Worm (Caenorhabditis elegans): ENCODE measurements around the gene efn-2.

efn-2 gene

ce11 chrIV:10589072-10589471 is 12.9 kb downstream of the efn-2 start, which contains the start of gene C43F9.4:
Gene C43F9.4, minus strand, starts transcription at chrIV:10589172.
- no peak for TF ChIP-seq ceh-13 (GFP tag; optimal IDR thresholded peaks at IDR 0.05)
- TF ChIP-seq scrt-1 (GFP tag; IDR thresholded peaks at IDR 0.05): no peak
- TF ChIP-seq hmbx-1 (tag; optimal IDR thresholded peaks at IDR 0.05): no peak
- no peak for TF ChIP-seq F13C5.2 (tag; optimal IDR thresholded peaks at IDR 0.05)
- TF ChIP-seq hnd-1 (tag; optimal IDR thresholded peaks at IDR 0.05): no peak
- TF ChIP-seq aly-1 (tag; optimal IDR thresholded peaks at IDR 0.05): no peak
- no peak for TF ChIP-seq pes-1 (GFP tag; IDR thresholded peaks at IDR 0.05)
- TF ChIP-seq ceh-36 (tag; optimal IDR thresholded peaks at IDR 0.05): no peak
- TF ChIP-seq flt-1 (GFP tag; IDR thresholded peaks at IDR 0.05): no peak
- no peak for TF ChIP-seq sea-1 (GFP tag; conservative IDR thresholded peaks at IDR 0.05)
- TF ChIP-seq hmg-4 (GFP tag; optimal IDR thresholded peaks at IDR 0.05): no peak
- no peak for TF ChIP-seq B0310.2 (tag; optimal IDR thresholded peaks at IDR 0.05)
- no peak for TF ChIP-seq tbx-37 (GFP tag; conservative IDR thresholded peaks at IDR 0.05)
- TF ChIP-seq tbx-11 (GFP tag; IDR thresholded peaks at IDR 0.05): no peak
- no peak for TF ChIP-seq ets-7 (tag; optimal IDR thresholded peaks at IDR 0.05)
- no peak for TF ChIP-seq tra-4 (tag; optimal IDR thresholded peaks at IDR 0.05)
- TF ChIP-seq ama-1 (optimal IDR thresholded peaks at IDR 0.05): no peak

- TF ChIP-seq tbx-11 (GFP tag; IDR thresholded peaks at IDR 0.05) (no peak), ceh-36 (tag; optimal IDR thresholded peaks at IDR 0.05) (no peak), tbx-37 (GFP tag; conservative IDR thresholded peaks at IDR 0.05) (no peak), pes-1 (GFP tag; IDR thresholded peaks at IDR 0.05) (no peak), flt-1 (GFP tag; IDR thresholded peaks at IDR 0.05) (no peak), ama-1 (optimal IDR thresholded peaks at IDR 0.05) (no peak), hmg-4 (GFP tag; optimal IDR thresholded peaks at IDR 0.05) (no peak), sea-1 (GFP tag; conservative IDR thresholded peaks at IDR 0.05) (no peak), F13C5.2 (tag; optimal IDR thresholded peaks at IDR 0.05) (no peak), ets-7 (tag; optimal IDR thresholded peaks at IDR 0.05) (no peak), scrt-1 (GFP tag; IDR thresholded peaks at IDR 0.05) (no peak), hnd-1 (tag; optimal IDR thresholded peaks at IDR 0.05) (no peak), aly-1 (tag; optimal IDR thresholded peaks at IDR 0.05) (no peak), tra-4 (tag; optimal IDR thresholded peaks at IDR 0.05) (no peak), B0310.2 (tag; optimal IDR thresholded peaks at IDR 0.05) (no peak), ceh-13 (GFP tag; optimal IDR thresholded peaks at IDR 0.05) (no peak)
Measured at ce11 chrIV:10590649-10591048, 14.5 kb downstream of the efn-2 start, which contains the start of the genes C43F9.5 and nkb-2. Gene C43F9.5, minus strand, starts transcription at chrIV:10590749. Gene nkb-2, plus strand, starts transcription at chrIV:10590925.

ce11 chrIV:10593570-10593969 is 17.4 kb downstream of the efn-2 start, which contains the start of gene C43F9.7:
Gene C43F9.7, minus strand, starts transcription at chrIV:10593670.
- TF ChIP-seq F13C5.2 (tag; optimal IDR thresholded peaks at IDR 0.05): no peak
- no peak for TF ChIP-seq B0310.2 (tag; optimal IDR thresholded peaks at IDR 0.05)
- no peak for TF ChIP-seq ceh-36 (tag; optimal IDR thresholded peaks at IDR 0.05)
- TF ChIP-seq flt-1 (GFP tag; IDR thresholded peaks at IDR 0.05): no peak
- TF ChIP-seq tbx-37 (GFP tag; conservative IDR thresholded peaks at IDR 0.05): no peak
- TF ChIP-seq hmg-4 (GFP tag; optimal IDR thresholded peaks at IDR 0.05): no peak
- no peak for TF ChIP-seq aly-1 (tag; optimal IDR thresholded peaks at IDR 0.05)
- no peak for TF ChIP-seq hmbx-1 (tag; optimal IDR thresholded peaks at IDR 0.05)
- no peak for TF ChIP-seq tbx-11 (GFP tag; IDR thresholded peaks at IDR 0.05)
- TF ChIP-seq pes-1 (GFP tag; IDR thresholded peaks at IDR 0.05): no peak
- TF ChIP-seq ama-1 (optimal IDR thresholded peaks at IDR 0.05): no peak
- TF ChIP-seq tra-4 (tag; optimal IDR thresholded peaks at IDR 0.05): no peak

- TF ChIP-seq tbx-11 (GFP tag; IDR thresholded peaks at IDR 0.05) (no peak), ama-1 (optimal IDR thresholded peaks at IDR 0.05) (no peak), flt-1 (GFP tag; IDR thresholded peaks at IDR 0.05) (no peak), ceh-36 (tag; optimal IDR thresholded peaks at IDR 0.05) (no peak), ceh-13 (GFP tag; optimal IDR thresholded peaks at IDR 0.05) (no peak), sea-1 (GFP tag; conservative IDR thresholded peaks at IDR 0.05) (no peak), tra-4 (tag; optimal IDR thresholded peaks at IDR 0.05) (no peak), pes-1 (GFP tag; IDR thresholded peaks at IDR 0.05) (no peak), hmg-4 (GFP tag; optimal IDR thresholded peaks at IDR 0.05) (no peak)
Measured at ce11 chrIV:10596505-10596904, 20.4 kb downstream of the efn-2 start, which contains the start of gene C43F9.11. Gene C43F9.11, plus strand, starts transcription at chrIV:10596805.

- TF ChIP-seq pes-1 (GFP tag; IDR thresholded peaks at IDR 0.05): no peak
- TF ChIP-seq ceh-36 (tag; optimal IDR thresholded peaks at IDR 0.05): no peak
- TF ChIP-seq ceh-13 (GFP tag; optimal IDR thresholded peaks at IDR 0.05): no peak
- TF ChIP-seq tra-4 (tag; optimal IDR thresholded peaks at IDR 0.05): no peak
- TF ChIP-seq tbx-37 (GFP tag; conservative IDR thresholded peaks at IDR 0.05): no peak
- no peak for TF ChIP-seq hnd-1 (tag; optimal IDR thresholded peaks at IDR 0.05)
- no peak for TF ChIP-seq scrt-1 (GFP tag; IDR thresholded peaks at IDR 0.05)
- no peak for TF ChIP-seq tbx-11 (GFP tag; IDR thresholded peaks at IDR 0.05)
- no peak for TF ChIP-seq B0310.2 (tag; optimal IDR thresholded peaks at IDR 0.05)
- TF ChIP-seq flt-1 (GFP tag; IDR thresholded peaks at IDR 0.05): no peak
- TF ChIP-seq sea-1 (GFP tag; conservative IDR thresholded peaks at IDR 0.05): no peak
- TF ChIP-seq F13C5.2 (tag; optimal IDR thresholded peaks at IDR 0.05): no peak
- TF ChIP-seq ama-1 (optimal IDR thresholded peaks at IDR 0.05): no peak
Measured at ce11 chrIV:10599983-10600382, 23.8 kb downstream of the efn-2 start, which contains the start of gene R09H10.1. Gene R09H10.1, plus strand, starts transcription at chrIV:10600283.

ce11 chrIV:10602644-10603043 is 26.5 kb downstream of the efn-2 start, which contains the start of gene R09H10.2:
Gene R09H10.2, plus strand, starts transcription at chrIV:10602944.
- no peak for TF ChIP-seq ama-1 (optimal IDR thresholded peaks at IDR 0.05)
- no peak for TF ChIP-seq B0310.2 (tag; optimal IDR thresholded peaks at IDR 0.05)
- no peak for TF ChIP-seq hmg-4 (GFP tag; optimal IDR thresholded peaks at IDR 0.05)
- TF ChIP-seq tbx-11 (GFP tag; IDR thresholded peaks at IDR 0.05): no peak

- TF ChIP-seq B0310.2 (tag; optimal IDR thresholded peaks at IDR 0.05): no peak
Measured at ce11 chrIV:10606575-10607080, 30.5 kb downstream of the efn-2 start, which contains the start of gene R09H10.3. Gene R09H10.3, plus strand, starts transcription at chrIV:10607030.

- TF ChIP-seq flt-1 (GFP tag; IDR thresholded peaks at IDR 0.05) (no peak), ceh-13 (GFP tag; optimal IDR thresholded peaks at IDR 0.05) (no peak), sea-1 (GFP tag; conservative IDR thresholded peaks at IDR 0.05) (no peak), F13C5.2 (tag; optimal IDR thresholded peaks at IDR 0.05) (no peak), pes-1 (GFP tag; IDR thresholded peaks at IDR 0.05) (no peak), tbx-37 (GFP tag; conservative IDR thresholded peaks at IDR 0.05) (no peak), tbx-11 (GFP tag; IDR thresholded peaks at IDR 0.05) (no peak), hmg-4 (GFP tag; optimal IDR thresholded peaks at IDR 0.05) (no peak), ama-1 (optimal IDR thresholded peaks at IDR 0.05) (no peak), scrt-1 (GFP tag; IDR thresholded peaks at IDR 0.05) (no peak), hmbx-1 (tag; optimal IDR thresholded peaks at IDR 0.05) (no peak), B0310.2 (tag; optimal IDR thresholded peaks at IDR 0.05) (no peak), hnd-1 (tag; optimal IDR thresholded peaks at IDR 0.05) (no peak), ceh-36 (tag; optimal IDR thresholded peaks at IDR 0.05) (no peak), tra-4 (tag; optimal IDR thresholded peaks at IDR 0.05) (no peak), aly-1 (tag; optimal IDR thresholded peaks at IDR 0.05) (no peak), ets-7 (tag; optimal IDR thresholded peaks at IDR 0.05) (no peak)
Measured at ce11 chrIV:10608275-10608674, 32.1 kb downstream of the efn-2 start, which contains the start of gene R09H10.6. Gene R09H10.6, plus strand, starts transcription at chrIV:10608575.
